Worm (Caenorhabditis elegans) whole organism, L1 larva: ENCODE results near the gene slmp-1.

Experiments used
- C34B4.2 ChIP-seq: sonication (generic microtip); optimal IDR thresholded peaks from 2 replicates; lab custom pipeline; 2017; ENCODE audit warnings: mild to moderate bottlenecking, missing genetic modification characterization, missing compliant biosample characterization
- elt-2 ChIP-seq: sonication (generic microtip); optimal IDR thresholded peaks from 2 replicates; lab custom pipeline; 2016; ENCODE audit warnings: missing genetic modification characterization, mild to moderate bottlenecking, inconsistent platforms, missing compliant biosample characterization, missing genetic modification reagents
- elt-3 ChIP-seq, 6 experiments: fragments of 150-350 bp in 1 of 6; sonication (generic microtip); optimal IDR thresholded peaks; 2 replicates each; lab custom pipeline; 2017 to 2018; ENCODE audit warnings: missing biosample characterization in 6 of 6, missing genetic modification characterization in 6 of 6, inconsistent platforms in 1 of 6
- nhr-20 ChIP-seq: sonication (generic microtip); optimal IDR thresholded peaks from 2 replicates; lab custom pipeline; 2016; ENCODE audit warnings: mild to moderate bottlenecking, missing genetic modification characterization, missing compliant biosample characterization
- nhr-90 ChIP-seq: sonication (generic microtip); optimal IDR thresholded peaks from 2 replicates; lab custom pipeline; 2016; ENCODE audit warnings: mild to moderate bottlenecking, missing genetic modification characterization, missing compliant biosample characterization; ENCODE audit not compliant: poor library complexity
- pag-3 ChIP-seq: sonication (generic microtip); optimal IDR thresholded peaks from 2 replicates; lab custom pipeline; 2017; ENCODE audit warnings: missing genetic modification characterization, mild to moderate bottlenecking, missing compliant biosample characterization, antibody characterized with exemption, borderline replicate concordance; ENCODE audit not compliant: insufficient read depth
- pqm-1 ChIP-seq: sonication (generic microtip); optimal IDR thresholded peaks from 3 replicates; lab custom pipeline; 2017; ENCODE audit warnings: missing biosample characterization, missing genetic modification characterization
- skn-1 ChIP-seq: fragments of 150-350 bp; optimal IDR thresholded peaks from 2 replicates; lab custom pipeline; 2014; ENCODE audit warnings: missing biosample characterization, missing genetic modification characterization
- sup-37 ChIP-seq: fragments of 200-800 bp; sonication (Bioruptor generic); optimal IDR thresholded peaks from 2 replicates; lab custom pipeline; 2018; ENCODE audit warnings: mild to moderate bottlenecking, missing genetic modification characterization, missing compliant biosample characterization
- unc-62 ChIP-seq: fragments of 150-350 bp; optimal IDR thresholded peaks from 2 replicates; lab custom pipeline; 2014; ENCODE audit warnings: missing biosample characterization, missing genetic modification reagents, missing genetic modification characterization
- zag-1 ChIP-seq: fragments of 150-350 bp; optimal IDR thresholded peaks from 2 replicates; lab custom pipeline; 2014; ENCODE audit warnings: missing biosample characterization, missing genetic modification characterization

- TF ChIP-seq nhr-20 (tag; lab: Kevin White, UChicago): no peak
- no peak for TF ChIP-seq C34B4.2 (tag; lab: Kevin White, UChicago)
- TF ChIP-seq unc-62: no peak
- TF ChIP-seq elt-3 (tag; optimal IDR thresholded peaks at IDR 0.05; lab: Kevin White, UChicago): peak in 2 of 6 experiments; percentile 16 to 34
- TF ChIP-seq pqm-1 (tag; lab: Kevin White, UChicago): no peak
- TF ChIP-seq skn-1 (tag; lab: Kevin White, UChicago): no peak
- no peak for TF ChIP-seq nhr-90
- TF ChIP-seq pag-3 (tag; lab: Kevin White, UChicago): no peak
- no peak for TF ChIP-seq elt-2 (tag; lab: Kevin White, UChicago)
- no peak for TF ChIP-seq sup-37 (GFP tag; lab: Kevin White, UChicago)
- TF ChIP-seq zag-1 (tag; lab: Kevin White, UChicago): no peak
These were observed 20.7 kb downstream of the slmp-1 start for ce11 chrIV:3234269-3234668.
